Fruit fly (Drosophila melanogaster) whole organism, embryonic: ENCODE data around the gene Cngl.

Source experiments
- Atf-2 ChIP-seq: fragments of 200-800 bp; sonication (Bioruptor generic); optimal IDR thresholded peaks from 2 replicates; lab custom pipeline; 2016; ENCODE audit warnings: missing biosample characterization, missing genetic modification characterization
- B-H1 ChIP-seq: fragments of 200-800 bp; sonication (Bioruptor generic); IDR thresholded peaks from 3 replicates; pipeline ENCODE4 v1.3.6; 2022; ENCODE audit warnings: missing biosample characterization, missing genetic modification characterization
- CG10321 ChIP-seq: fragments of 200-800 bp; sonication (Bioruptor generic); IDR thresholded peaks from 2 replicates; pipeline ENCODE4 v1.3.6; 2022; ENCODE audit warnings: missing biosample characterization, missing genetic modification characterization
- CG10979 ChIP-seq: fragments of 200-800 bp; sonication (Bioruptor generic); optimal IDR thresholded peaks from 2 replicates; lab custom pipeline; 2018; ENCODE audit warnings: missing biosample characterization, mild to moderate bottlenecking, missing genetic modification characterization, moderate library complexity
- CG11085 ChIP-seq: fragments of 200-800 bp; sonication (Bioruptor generic); IDR thresholded peaks from 2 replicates; pipeline ENCODE4 v1.3.6; 2022; ENCODE audit warnings: missing biosample characterization, missing genetic modification characterization
- CG12942 ChIP-seq: fragments of 200-800 bp; sonication (Bioruptor generic); optimal IDR thresholded peaks from 3 replicates; lab custom pipeline; 2016; ENCODE audit warnings: missing biosample characterization, missing genetic modification characterization
- CG13775 ChIP-seq: fragments of 200-800 bp; sonication (Bioruptor generic); optimal IDR thresholded peaks from 3 replicates; lab custom pipeline; 2017; ENCODE audit warnings: missing biosample characterization, mild to moderate bottlenecking, missing genetic modification characterization
- CG14965 ChIP-seq: fragments of 200-800 bp; sonication (Bioruptor generic); optimal IDR thresholded peaks from 2 replicates; lab custom pipeline; 2016; ENCODE audit warnings: missing biosample characterization, missing genetic modification characterization, borderline replicate concordance
- CG16779 ChIP-seq: fragments of 200-800 bp; sonication (Bioruptor generic); IDR thresholded peaks from 2 replicates; pipeline ENCODE4 v1.3.6; 2022; ENCODE audit warnings: missing biosample characterization, missing genetic modification characterization
- CG16815 ChIP-seq: fragments of 200-800 bp; sonication (Bioruptor generic); optimal IDR thresholded peaks from 3 replicates; lab custom pipeline; 2017; ENCODE audit warnings: missing biosample characterization, mild to moderate bottlenecking, missing genetic modification characterization
- CG17359 ChIP-seq: fragments of 200-800 bp; sonication (Bioruptor generic); optimal IDR thresholded peaks from 3 replicates; lab custom pipeline; 2018; ENCODE audit warnings: missing biosample characterization, mild to moderate bottlenecking, missing genetic modification characterization, moderate library complexity
- CG2202 ChIP-seq: fragments of 200-800 bp; sonication (Bioruptor generic); optimal IDR thresholded peaks from 2 replicates; lab custom pipeline; 2018; ENCODE audit warnings: missing biosample characterization, mild to moderate bottlenecking, missing genetic modification characterization
- CG34422 ChIP-seq: fragments of 200-800 bp; sonication (Bioruptor generic); IDR thresholded peaks from 3 replicates; pipeline ENCODE4 v1.3.6; 2022; ENCODE audit warnings: missing biosample characterization, missing genetic modification characterization
- CG3838 ChIP-seq: fragments of 200-800 bp; sonication (Bioruptor generic); optimal IDR thresholded peaks from 3 replicates; lab custom pipeline; 2016; ENCODE audit warnings: missing biosample characterization, missing genetic modification characterization
- CG3847 ChIP-seq: fragments of 200-800 bp; sonication (Bioruptor generic); IDR thresholded peaks from 2 replicates; pipeline ENCODE4 v1.3.6; 2022; ENCODE audit warnings: missing biosample characterization, missing genetic modification characterization
- CG42726 ChIP-seq: fragments of 200-800 bp; sonication (Bioruptor generic); IDR thresholded peaks from 2 replicates; pipeline ENCODE4 v1.3.6; 2022; ENCODE audit warnings: missing biosample characterization, missing genetic modification characterization; ENCODE audit not compliant: partially characterized antibody
- CG4854 ChIP-seq: fragments of 200-800 bp; sonication (Bioruptor generic); optimal IDR thresholded peaks from 2 replicates; lab custom pipeline; 2016; ENCODE audit warnings: missing biosample characterization, missing genetic modification characterization, inconsistent platforms
- CG6175 ChIP-seq: fragments of 200-800 bp; sonication (Bioruptor generic); IDR thresholded peaks from 3 replicates; pipeline ENCODE4 v1.3.6; 2022; ENCODE audit warnings: missing biosample characterization, missing genetic modification characterization
- CG6272 ChIP-seq: fragments of 200-800 bp; sonication (Bioruptor generic); IDR thresholded peaks from 2 replicates; pipeline ENCODE4 v1.3.6; 2022; ENCODE audit warnings: missing biosample characterization, missing genetic modification characterization
- CG6654 ChIP-seq: fragments of 200-800 bp; sonication (Bioruptor generic); optimal IDR thresholded peaks from 2 replicates; lab custom pipeline; 2017; ENCODE audit warnings: missing biosample characterization, mild to moderate bottlenecking, missing genetic modification characterization
- CG7963 ChIP-seq: fragments of 200-800 bp; sonication (Bioruptor generic); IDR thresholded peaks from 3 replicates; pipeline ENCODE4 v1.3.6; 2022; ENCODE audit warnings: missing biosample characterization, missing genetic modification characterization; ENCODE audit not compliant: partially characterized antibody
- CG8359 ChIP-seq: fragments of 200-800 bp; sonication (Bioruptor generic); optimal IDR thresholded peaks from 2 replicates; lab custom pipeline; 2017; ENCODE audit warnings: missing biosample characterization, mild to moderate bottlenecking, missing genetic modification characterization, borderline replicate concordance
- CG8765 ChIP-seq: fragments of 200-800 bp; sonication (Bioruptor generic); IDR thresholded peaks from 2 replicates; pipeline ENCODE4 v1.3.6; 2022; ENCODE audit warnings: missing biosample characterization, missing genetic modification characterization
- CG9817 ChIP-seq: fragments of 200-800 bp; sonication (Bioruptor generic); optimal IDR thresholded peaks from 2 replicates; lab custom pipeline; 2018; ENCODE audit warnings: missing biosample characterization, mild to moderate bottlenecking, missing genetic modification characterization, moderate library complexity
- CHES-1-like ChIP-seq: fragments of 200-800 bp; sonication (Bioruptor generic); optimal IDR thresholded peaks from 2 replicates; lab custom pipeline; 2016; ENCODE audit warnings: missing biosample characterization, missing genetic modification characterization
- Gug ChIP-seq: fragments of 200-800 bp; sonication (Bioruptor generic); IDR thresholded peaks from 4 replicates; pipeline ENCODE4 v1.3.6; 2022; ENCODE audit warnings: missing biosample characterization, missing genetic modification characterization
- Myb ChIP-seq: fragments of 200-800 bp; sonication (Bioruptor generic); optimal IDR thresholded peaks from 2 replicates; lab custom pipeline; 2016; ENCODE audit warnings: missing biosample characterization, missing genetic modification characterization
- NFAT ChIP-seq: fragments of 200-800 bp; sonication (Bioruptor generic); IDR thresholded peaks from 2 replicates; pipeline ENCODE4 v1.3.6; 2022; ENCODE audit warnings: missing biosample characterization, missing genetic modification characterization
- Nf-YC ChIP-seq: fragments of 200-800 bp; optimal IDR thresholded peaks from 3 replicates; lab custom pipeline; 2019; ENCODE audit warnings: missing biosample characterization, mild to moderate bottlenecking, missing genetic modification characterization, moderate library complexity
- Rx ChIP-seq: fragments of 200-800 bp; sonication (Bioruptor generic); IDR thresholded peaks from 2 replicates; pipeline ENCODE4 v1.3.6; 2022; ENCODE audit warnings: missing biosample characterization, missing genetic modification characterization
- Side ChIP-seq: fragments of 200-800 bp; sonication (Bioruptor generic); optimal IDR thresholded peaks from 2 replicates; lab custom pipeline; 2016; ENCODE audit warnings: missing biosample characterization, missing genetic modification characterization
- abd-A ChIP-seq: fragments of 200-800 bp; sonication (Bioruptor generic); optimal IDR thresholded peaks from 3 replicates; lab custom pipeline; 2019; ENCODE audit warnings: missing biosample characterization, mild to moderate bottlenecking, missing genetic modification characterization, moderate library complexity
- bab2 ChIP-seq: fragments of 200-800 bp; sonication (Bioruptor generic); optimal IDR thresholded peaks from 2 replicates; lab custom pipeline; 2016; ENCODE audit warnings: missing biosample characterization, missing genetic modification characterization
- cg ChIP-seq: fragments of 200-800 bp; sonication (Bioruptor generic); optimal IDR thresholded peaks from 3 replicates; lab custom pipeline; 2019; ENCODE audit warnings: missing biosample characterization, mild to moderate bottlenecking, missing genetic modification characterization, moderate library complexity
- dan ChIP-seq: fragments of 200-800 bp; sonication (Bioruptor generic); IDR thresholded peaks from 2 replicates; pipeline ENCODE4 v1.3.6; 2022; ENCODE audit warnings: missing biosample characterization, missing genetic modification characterization
- dmrt99B ChIP-seq: fragments of 200-800 bp; sonication (Bioruptor generic); optimal IDR thresholded peaks from 2 replicates; lab custom pipeline; 2018; ENCODE audit warnings: missing biosample characterization, mild to moderate bottlenecking, missing genetic modification characterization, moderate library complexity
- fd64A ChIP-seq: fragments of 200-800 bp; sonication (Bioruptor generic); optimal IDR thresholded peaks from 3 replicates; lab custom pipeline; 2018; ENCODE audit warnings: missing biosample characterization, mild to moderate bottlenecking, missing genetic modification characterization
- gem ChIP-seq: fragments of 200-800 bp; sonication (Bioruptor generic); optimal IDR thresholded peaks from 2 replicates; lab custom pipeline; 2019; ENCODE audit warnings: missing biosample characterization, mild to moderate bottlenecking, missing genetic modification characterization, moderate library complexity
- gsb-n ChIP-seq: fragments of 200-800 bp; sonication (Bioruptor generic); optimal IDR thresholded peaks from 3 replicates; lab custom pipeline; 2018; ENCODE audit warnings: missing biosample characterization, mild to moderate bottlenecking, missing genetic modification characterization
- hb ChIP-seq: fragments of 200-800 bp; sonication (Bioruptor generic); IDR thresholded peaks from 3 replicates; pipeline ENCODE4 v1.3.6; 2022; ENCODE audit warnings: missing biosample characterization, missing genetic modification characterization; ENCODE audit not compliant: partially characterized antibody
- lmd ChIP-seq: fragments of 200-800 bp; sonication (Bioruptor generic); IDR thresholded peaks from 2 replicates; pipeline ENCODE4 v1.3.6; 2022; ENCODE audit warnings: missing biosample characterization, missing genetic modification characterization
- nerfin-1 ChIP-seq: fragments of 200-800 bp; sonication (Bioruptor generic); optimal IDR thresholded peaks from 3 replicates; lab custom pipeline; 2019; ENCODE audit warnings: missing biosample characterization, mild to moderate bottlenecking, missing genetic modification characterization, moderate library complexity
- pnt ChIP-seq: fragments of 200-800 bp; sonication (Bioruptor generic); optimal IDR thresholded peaks from 3 replicates; lab custom pipeline; 2016; ENCODE audit warnings: missing biosample characterization, missing genetic modification characterization
- prd ChIP-seq, 3 experiments: fragments of >200 bp in 2 of 3; fragments of 200-800 bp in 1 of 3; sonication (Bioruptor generic) in 1 of 3; optimal IDR thresholded peaks in 2 of 3; IDR thresholded peaks in 1 of 3; 2 replicates in 2 of 3; 3 replicates in 1 of 3; pipeline versions ENCODE4 v1.3.6 to Lab custom; 2017 to 2022; ENCODE audit warnings: missing biosample characterization in 1 of 3, missing genetic modification characterization in 1 of 3
- pzg ChIP-seq: fragments of 200-800 bp; sonication (Bioruptor generic); optimal IDR thresholded peaks from 3 replicates; lab custom pipeline; 2018; ENCODE audit warnings: missing biosample characterization, mild to moderate bottlenecking, missing genetic modification characterization, moderate library complexity
- repo ChIP-seq: fragments of 200-800 bp; sonication (Bioruptor generic); optimal IDR thresholded peaks from 2 replicates; lab custom pipeline; 2016; ENCODE audit warnings: missing biosample characterization, missing genetic modification characterization
- salm ChIP-seq: fragments of 200-800 bp; sonication (Bioruptor generic); optimal IDR thresholded peaks from 2 replicates; lab custom pipeline; 2018; ENCODE audit warnings: missing biosample characterization, mild to moderate bottlenecking, missing genetic modification characterization
- sens-2 ChIP-seq: fragments of 200-800 bp; sonication (Bioruptor generic); IDR thresholded peaks from 2 replicates; pipeline ENCODE4 v1.3.6; 2022; ENCODE audit warnings: missing biosample characterization, missing genetic modification characterization
- tll ChIP-seq, 2 experiments: fragments of 200-800 bp in 1 of 2; fragments of >200 bp in 1 of 2; sonication (Bioruptor generic) in 1 of 2; optimal IDR thresholded peaks; 2 replicates each; lab custom pipeline; 2017 to 2019; ENCODE audit warnings: missing biosample characterization in 2 of 2, missing genetic modification characterization in 2 of 2, mild to moderate bottlenecking in 1 of 2, moderate library complexity in 1 of 2
- usp ChIP-seq: fragments of >200 bp; optimal IDR thresholded peaks from 2 replicates; lab custom pipeline; 2017; ENCODE audit warnings: missing biosample characterization, missing genetic modification characterization
- zfh2 ChIP-seq: fragments of 200-800 bp; sonication (Bioruptor generic); optimal IDR thresholded peaks from 2 replicates; lab custom pipeline; 2016; ENCODE audit warnings: missing biosample characterization, missing genetic modification characterization

Gene Cngl

DNA sequence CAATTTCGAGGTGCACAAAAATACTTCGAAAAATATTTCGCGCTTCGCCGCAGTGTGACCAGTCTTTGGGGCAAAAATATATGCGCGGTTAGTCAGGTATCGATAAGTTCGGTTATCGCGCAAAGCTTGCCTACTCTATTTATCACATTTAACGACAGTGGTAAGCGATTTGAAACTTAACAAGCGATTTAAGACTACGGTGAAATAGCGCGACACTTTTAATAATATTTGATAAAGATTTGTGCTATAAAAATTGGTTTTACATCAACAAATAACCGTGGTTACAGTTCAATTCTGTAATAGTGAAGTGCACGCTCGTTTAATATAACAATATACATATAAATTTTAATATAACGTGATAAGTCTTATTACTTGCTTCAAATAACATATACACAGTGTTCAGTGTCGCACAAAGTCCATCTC lies 34.3 kb upstream of the Cngl start, which contains the start of gene mh (continued):
- no peak for TF ChIP-seq usp (GFP tag; lab: Kevin White, UChicago)
- peak; percentile 64 for TF ChIP-seq CG13775 (GFP tag; lab: Kevin White, UChicago)
- TF ChIP-seq CG7963 (GFP tag; lab: Robert Waterston, UW), result 0 out of 3 replicates have a peak, but pooled peaks have one; percentile 50
- TF ChIP-seq pzg, result peak; percentile 68
- no peak for TF ChIP-seq tll (GFP tag; optimal IDR thresholded peaks at IDR 0.05; lab: Kevin White, UChicago)
- TF ChIP-seq repo (GFP tag; lab: Kevin White, UChicago), result no peak
- TF ChIP-seq gem (tag; lab: Kevin White, UChicago), result no peak
- no peak for TF ChIP-seq CG11085 (GFP tag; lab: Robert Waterston, UW)
- TF ChIP-seq pnt (GFP tag; lab: Kevin White, UChicago), result no peak
- TF ChIP-seq lmd, result peak; percentile 47; the same call in 1 of the 2 replicates
- TF ChIP-seq bab2 (GFP tag; lab: Kevin White, UChicago), result no peak
- no peak for TF ChIP-seq cg
- TF ChIP-seq dan, result no peak
- TF ChIP-seq CG6175 (GFP tag; lab: Robert Waterston, UW), result no peak
- TF ChIP-seq CG34422 (GFP tag; lab: Robert Waterston, UW), result no peak
- TF ChIP-seq B-H1 (GFP tag; lab: Robert Waterston, UW), result no peak
- no peak for TF ChIP-seq CG8765 (GFP tag; lab: Robert Waterston, UW)
- no peak for TF ChIP-seq CHES-1-like (GFP tag; lab: Kevin White, UChicago)
- TF ChIP-seq prd (optimal IDR thresholded peaks at IDR 0.05; lab: Kevin White, UChicago), result no peak
- 0 out of 3 replicates have a peak, but pooled peaks have one; percentile 31 for TF ChIP-seq prd (GFP tag; IDR thresholded peaks at IDR 0.05; lab: Robert Waterston, UW)
- no peak for TF ChIP-seq abd-A (tag; lab: Kevin White, UChicago)
- peak; percentile 74 for TF ChIP-seq Myb (GFP tag; lab: Kevin White, UChicago)
- no peak; the same call in 3 of the 4 replicates for TF ChIP-seq Gug (GFP tag; lab: Robert Waterston, UW)
- no peak for TF ChIP-seq CG10979 (tag; lab: Kevin White, UChicago)
- no peak for TF ChIP-seq fd64A (GFP tag; lab: Kevin White, UChicago)
- no peak for TF ChIP-seq zfh2 (GFP tag; lab: Kevin White, UChicago)
- TF ChIP-seq nerfin-1, result peak; percentile 42
- TF ChIP-seq CG2202, result no peak
- TF ChIP-seq CG4854 (GFP tag; lab: Kevin White, UChicago), result no peak
- no peak for TF ChIP-seq gsb-n (tag; lab: Kevin White, UChicago)
- TF ChIP-seq CG16815 (GFP tag; lab: Kevin White, UChicago), result no peak
- TF ChIP-seq CG9817 (tag; lab: Kevin White, UChicago), result peak; percentile 32
- TF ChIP-seq CG8359, result no peak
- no peak for TF ChIP-seq Side (GFP tag; lab: Kevin White, UChicago)
- TF ChIP-seq hb (GFP tag; lab: Robert Waterston, UW), result no peak
- TF ChIP-seq Atf-2 (GFP tag; lab: Kevin White, UChicago), result no peak
- no peak for TF ChIP-seq CG3838
- TF ChIP-seq CG3847 (GFP tag; lab: Robert Waterston, UW), result peak; percentile 48
- 0 out of 2 replicates have a peak, but pooled peaks have one; percentile 28 for TF ChIP-seq CG42726 (GFP tag; lab: Robert Waterston, UW)
- no peak for TF ChIP-seq CG14965 (GFP tag; lab: Kevin White, UChicago)
- no peak for TF ChIP-seq CG12942 (GFP tag; lab: Kevin White, UChicago)
- TF ChIP-seq salm (tag; lab: Kevin White, UChicago), result no peak
- no peak for TF ChIP-seq dmrt99B (tag; lab: Kevin White, UChicago)
- TF ChIP-seq CG6654 (GFP tag; lab: Kevin White, UChicago), result no peak
- TF ChIP-seq CG10321 (GFP tag; lab: Robert Waterston, UW), result no peak
- no peak for TF ChIP-seq Rx (GFP tag; lab: Robert Waterston, UW)
- TF ChIP-seq NFAT (GFP tag; lab: Robert Waterston, UW), result no peak
- no peak for TF ChIP-seq CG17359 (tag; lab: Kevin White, UChicago)
- no peak for TF ChIP-seq CG16779 (GFP tag; lab: Robert Waterston, UW)
- peak; percentile 21 for TF ChIP-seq Nf-YC (tag; lab: Kevin White, UChicago)
- TF ChIP-seq sens-2 (GFP tag; lab: Robert Waterston, UW), result no peak
- no peak for TF ChIP-seq CG6272 (GFP tag; lab: Robert Waterston, UW)
